Worm (Caenorhabditis elegans): ENCODE data around the gene T25F10.4.

ce11 chrV:6778457-6778856 lies 16.2 kb upstream of the T25F10.4 start:
- TF ChIP-seq elt-3 (tag; optimal IDR thresholded peaks at IDR 0.05) (no peak), ama-1 (optimal IDR thresholded peaks at IDR 0.05) (no peak), skn-1 (tag; optimal IDR thresholded peaks at IDR 0.05) (no peak), ztf-11 (tag; optimal IDR thresholded peaks at IDR 0.05) (no peak), zag-1 (tag; optimal IDR thresholded peaks at IDR 0.05) (no peak), snpc-4 (tag; optimal IDR thresholded peaks at IDR 0.05) (no peak), ceh-16 (tag; optimal IDR thresholded peaks at IDR 0.05) (no peak), aly-2 (tag; optimal IDR thresholded peaks at IDR 0.05) (no peak), nhr-77 (tag; optimal IDR thresholded peaks at IDR 0.05) (no peak), mdl-1 (tag; optimal IDR thresholded peaks at IDR 0.05) (no peak), blmp-1 (tag; optimal IDR thresholded peaks at IDR 0.05; ENCODE audit: insufficient read depth) (no peak), F13H6.1 (tag; optimal IDR thresholded peaks at IDR 0.05) (no peak), fos-1 (tag; optimal IDR thresholded peaks at IDR 0.05) (no peak), ztf-4 (tag; optimal IDR thresholded peaks at IDR 0.05) (no peak)

All from whole organism, L2 larva.